Fruit fly (Drosophila melanogaster): ENCODE results near the gene twin.
A peak's percentile ranks its signal among the peaks of the same experiment; 100 is the strongest.

Gene twin

DNA sequence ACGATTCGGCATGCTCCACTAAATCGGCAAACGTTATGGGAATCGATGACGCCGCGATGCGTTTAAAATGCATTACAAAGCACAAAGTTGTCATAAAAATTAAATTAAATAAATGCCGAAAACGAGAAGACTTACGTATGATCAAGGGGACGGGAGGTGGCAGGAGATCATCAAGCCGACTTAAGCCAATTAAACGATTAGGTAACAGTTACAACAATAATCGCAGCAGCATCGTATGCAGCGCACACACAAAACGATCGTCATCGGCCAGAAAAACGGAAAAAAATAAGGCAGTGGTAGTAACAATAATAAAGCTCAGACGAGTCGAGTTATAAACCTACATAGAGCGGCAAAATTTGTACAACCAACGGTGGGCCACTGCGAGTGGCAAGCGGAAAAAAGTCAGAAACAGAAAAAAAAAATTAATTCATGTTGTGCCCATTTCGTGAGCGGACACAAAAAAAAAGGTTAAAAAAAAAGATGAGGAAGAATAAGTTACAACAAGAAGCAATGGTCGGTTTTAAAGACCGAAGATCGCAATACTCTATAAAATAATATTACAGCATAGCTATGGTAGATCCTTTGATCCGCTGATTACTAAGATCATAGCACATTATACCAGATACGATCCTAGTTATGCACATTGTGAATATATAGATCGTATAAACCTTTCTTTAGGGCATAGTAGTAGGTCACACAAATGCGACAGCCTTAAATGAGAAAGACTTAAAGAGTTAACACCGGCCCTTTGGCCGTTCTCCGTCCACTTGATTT is 15.2 kb downstream of the twin start (continued):
- TF ChIP-seq CG31627 (GFP tag; optimal IDR thresholded peaks at IDR 0.05) (peak; percentile 59), Ets96B (tag; optimal IDR thresholded peaks at IDR 0.05) (peak; percentile 22), cyc (GFP tag; optimal IDR thresholded peaks at IDR 0.05) (no peak), Eip78C (GFP tag) (peak; percentile 95), CG10631 (GFP tag; optimal IDR thresholded peaks at IDR 0.05) (peak; percentile 39), fkh (GFP tag; optimal IDR thresholded peaks at IDR 0.05) (no peak), Sox15 (GFP tag; optimal IDR thresholded peaks at IDR 0.05) (peak; percentile 34), CG15336 (GFP tag; IDR thresholded peaks at IDR 0.05) (peak; percentile 42; the same call in 1 of the 2 replicates), CG8632 (GFP tag; optimal IDR thresholded peaks at IDR 0.05) (peak; percentile 56), ss (GFP tag; optimal IDR thresholded peaks at IDR 0.05) (peak in 1 of 2 experiments; percentile 36), net (GFP tag; optimal IDR thresholded peaks at IDR 0.05) (peak; percentile 24), CG8119 (GFP tag; IDR thresholded peaks at IDR 0.05) (peak; percentile 50), Eip93F (GFP tag; optimal IDR thresholded peaks at IDR 0.05) (no peak), Sox14 (GFP tag; optimal IDR thresholded peaks at IDR 0.05) (peak; percentile 58), dsx (GFP tag; optimal IDR thresholded peaks at IDR 0.05; ENCODE audit: poor library complexity, severe bottlenecking) (no peak), Hr4 (GFP tag; optimal IDR thresholded peaks at IDR 0.05) (peak; percentile 41), CG16779 (tag; optimal IDR thresholded peaks at IDR 0.05) (peak; percentile 9), vri (GFP tag; optimal IDR thresholded peaks at IDR 0.05) (no peak), eg (GFP tag; IDR thresholded peaks at IDR 0.05) (0 out of 3 replicates have a peak, but pooled peaks have one; percentile 28), CG3032 (tag; optimal IDR thresholded peaks at IDR 0.05) (peak; percentile 24), spab (GFP tag; optimal IDR thresholded peaks at IDR 0.05) (peak; percentile 14), CG8319 (GFP tag; optimal IDR thresholded peaks at IDR 0.05) (peak; percentile 33), CG6792 (GFP tag; optimal IDR thresholded peaks at IDR 0.05) (peak; percentile 53), Hr39 (GFP tag; optimal IDR thresholded peaks at IDR 0.05) (peak; percentile 57), Blimp-1 (GFP tag; optimal IDR thresholded peaks at IDR 0.05) (no peak), svp (GFP tag) (peak; percentile 83), lz (GFP tag; optimal IDR thresholded peaks at IDR 0.05) (peak; percentile 37), dac (GFP tag; optimal IDR thresholded peaks at IDR 0.05) (no peak), CG7368 (GFP tag; optimal IDR thresholded peaks at IDR 0.05) (no peak), CG32006 (GFP tag; optimal IDR thresholded peaks at IDR 0.05) (peak; percentile 39)

dm6 chr3R:24205935-24206334 is 15.8 kb downstream of the twin start:
- TF ChIP-seq CG8119 (GFP tag; IDR thresholded peaks at IDR 0.05) (peak; percentile 37; the same call in 2 of the 3 replicates), fd59A (GFP tag; optimal IDR thresholded peaks at IDR 0.05) (no peak), Eip75B (GFP tag; optimal IDR thresholded peaks at IDR 0.05) (no peak), CG4318 (GFP tag; optimal IDR thresholded peaks at IDR 0.05) (peak; percentile 32), Lpt (GFP tag; optimal IDR thresholded peaks at IDR 0.05) (peak; percentile 7), CG16779 (tag; optimal IDR thresholded peaks at IDR 0.05) (no peak), CG8319 (GFP tag; optimal IDR thresholded peaks at IDR 0.05) (no peak), vri (GFP tag; optimal IDR thresholded peaks at IDR 0.05) (no peak), cyc (GFP tag; optimal IDR thresholded peaks at IDR 0.05) (peak; percentile 22), CG7368 (GFP tag; optimal IDR thresholded peaks at IDR 0.05) (no peak), achi (GFP tag; optimal IDR thresholded peaks at IDR 0.05) (peak; percentile 46), Blimp-1 (GFP tag; optimal IDR thresholded peaks at IDR 0.05) (peak; percentile 23), CG6792 (GFP tag; optimal IDR thresholded peaks at IDR 0.05) (peak; percentile 37), CG15336 (GFP tag; IDR thresholded peaks at IDR 0.05) (peak; percentile 34; the same call in 1 of the 2 replicates), CG11902 (GFP tag; optimal IDR thresholded peaks at IDR 0.05) (peak; percentile 51), CG8632 (GFP tag; optimal IDR thresholded peaks at IDR 0.05) (peak; percentile 46), Ets96B (tag; optimal IDR thresholded peaks at IDR 0.05) (no peak), Met (GFP tag; optimal IDR thresholded peaks at IDR 0.05) (peak; percentile 51), Hr39 (GFP tag; optimal IDR thresholded peaks at IDR 0.05) (peak; percentile 9), Gug (GFP tag; IDR thresholded peaks at IDR 0.05) (no peak), eg (GFP tag; IDR thresholded peaks at IDR 0.05) (no peak), acj6 (GFP tag; optimal IDR thresholded peaks at IDR 0.05) (peak; percentile 44), Eip78C (GFP tag) (peak; percentile 73), esn (GFP tag; optimal IDR thresholded peaks at IDR 0.05) (peak; percentile 59), salr (GFP tag; optimal IDR thresholded peaks at IDR 0.05) (no peak), net (GFP tag; optimal IDR thresholded peaks at IDR 0.05) (peak; percentile 28), dac (GFP tag; optimal IDR thresholded peaks at IDR 0.05) (no peak), Sox14 (GFP tag; optimal IDR thresholded peaks at IDR 0.05) (no peak), CG1621 (tag; optimal IDR thresholded peaks at IDR 0.05) (no peak), Sox15 (GFP tag; optimal IDR thresholded peaks at IDR 0.05) (peak; percentile 31), ss (GFP tag; optimal IDR thresholded peaks at IDR 0.05) (no peak), pdm3 (GFP tag; optimal IDR thresholded peaks at IDR 0.05) (peak; percentile 18), fkh (GFP tag; optimal IDR thresholded peaks at IDR 0.05) (no peak), Eip93F (GFP tag; optimal IDR thresholded peaks at IDR 0.05) (no peak), CG11294 (GFP tag; IDR thresholded peaks at IDR 0.05) (no peak), Hr38 (GFP tag; optimal IDR thresholded peaks at IDR 0.05) (no peak), CG3919 (GFP tag; optimal IDR thresholded peaks at IDR 0.05) (peak; percentile 47)
